Fruit fly (Drosophila melanogaster) whole organism, embryonic: Measurements from ENCODE around the gene Elba3.

Experiments
- CG1603 ChIP-seq: fragments of 200-800 bp; sonication (Bioruptor generic); optimal IDR thresholded peaks from 2 replicates; lab custom pipeline; 2019; ENCODE audit warnings: missing biosample characterization, mild to moderate bottlenecking, missing genetic modification characterization, moderate library complexity
- CG17612 ChIP-seq: fragments of 200-800 bp; sonication (Bioruptor generic); IDR thresholded peaks from 2 replicates; pipeline ENCODE4 v1.3.6; 2022; ENCODE audit warnings: missing biosample characterization, missing genetic modification characterization
- Lpt ChIP-seq: fragments of >200 bp; optimal IDR thresholded peaks from 2 replicates; lab custom pipeline; 2018; ENCODE audit warnings: missing biosample characterization, missing genetic modification characterization
- Stat92E ChIP-seq, 3 experiments: fragments of >200 bp in 2 of 3; fragments of 200-800 bp in 1 of 3; sonication (Bioruptor generic) in 1 of 3; optimal IDR thresholded peaks; 2 replicates each; lab custom pipeline; 2017 to 2019; ENCODE audit warnings: missing biosample characterization in 3 of 3, missing genetic modification characterization in 3 of 3, mild to moderate bottlenecking in 1 of 3, moderate library complexity in 1 of 3
- ara ChIP-seq: fragments of 200-800 bp; sonication (Bioruptor generic); IDR thresholded peaks from 2 replicates; pipeline ENCODE4 v1.3.6; 2022; ENCODE audit warnings: missing biosample characterization, missing genetic modification characterization
- bcd ChIP-seq: fragments of 200-800 bp; sonication (Bioruptor generic); optimal IDR thresholded peaks from 2 replicates; lab custom pipeline; 2017; ENCODE audit warnings: missing biosample characterization, mild to moderate bottlenecking, missing genetic modification characterization
- tll ChIP-seq, 2 experiments: fragments of 200-800 bp in 1 of 2; fragments of >200 bp in 1 of 2; sonication (Bioruptor generic) in 1 of 2; optimal IDR thresholded peaks; 2 replicates each; lab custom pipeline; 2017 to 2019; ENCODE audit warnings: missing biosample characterization in 2 of 2, missing genetic modification characterization in 2 of 2, mild to moderate bottlenecking in 1 of 2, moderate library complexity in 1 of 2

DNA sequence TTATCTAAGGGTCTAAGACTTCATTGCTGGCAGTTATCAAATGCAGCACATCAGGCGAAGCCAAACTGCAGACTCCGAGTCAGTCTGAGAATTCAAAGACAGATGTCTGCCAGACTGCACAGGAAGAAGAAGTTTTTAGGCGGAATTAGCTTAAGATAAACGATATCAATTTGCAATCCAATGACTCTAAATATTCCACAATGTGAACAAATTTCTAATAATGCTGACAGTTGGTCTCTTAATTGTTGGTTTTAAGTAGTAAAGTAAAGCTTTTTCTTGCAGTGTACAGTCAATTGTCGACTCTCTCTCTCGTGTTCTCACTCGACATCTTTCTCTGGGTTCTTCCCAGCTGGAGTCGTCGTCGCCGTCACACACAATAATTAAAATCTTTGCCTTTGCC is 38.5 kb upstream of the Elba3 start:
- TF ChIP-seq Stat92E (GFP tag; optimal IDR thresholded peaks at IDR 0.05; lab: Kevin White, UChicago) (no peak), tll (GFP tag; optimal IDR thresholded peaks at IDR 0.05; lab: Kevin White, UChicago) (no peak), ara (GFP tag; lab: Robert Waterston, UW) (no peak), CG17612 (GFP tag; lab: Robert Waterston, UW) (no peak), CG1603 (tag; lab: Kevin White, UChicago) (no peak), bcd (GFP tag; lab: Kevin White, UChicago) (no peak), Lpt (no peak)
